Fruit fly (Drosophila melanogaster) whole organism, embryonic: ENCODE results near the gene Sec15.

ENCODE experiments used
- Adf1 ChIP-seq: fragments of 200-800 bp; sonication (Bioruptor generic); IDR thresholded peaks from 2 replicates; pipeline ENCODE4 v1.3.6; 2022; ENCODE audit warnings: missing biosample characterization, missing genetic modification characterization
- B-H1 ChIP-seq: fragments of 200-800 bp; sonication (Bioruptor generic); IDR thresholded peaks from 3 replicates; pipeline ENCODE4 v1.3.6; 2022; ENCODE audit warnings: missing biosample characterization, missing genetic modification characterization
- CG10147 ChIP-seq: fragments of 200-800 bp; sonication (Bioruptor generic); optimal IDR thresholded peaks from 2 replicates; lab custom pipeline; 2019; ENCODE audit warnings: missing biosample characterization, mild to moderate bottlenecking, missing genetic modification characterization, moderate library complexity
- CG10431 ChIP-seq: fragments of 200-800 bp; sonication (Bioruptor generic); optimal IDR thresholded peaks from 3 replicates; lab custom pipeline; 2018; ENCODE audit warnings: missing biosample characterization, mild to moderate bottlenecking, missing genetic modification characterization
- CG10462 ChIP-seq: fragments of 200-800 bp; sonication (Bioruptor generic); optimal IDR thresholded peaks from 2 replicates; lab custom pipeline; 2016; ENCODE audit warnings: missing biosample characterization, missing genetic modification characterization
- CG11456 ChIP-seq: fragments of 200-800 bp; sonication (Bioruptor generic); IDR thresholded peaks from 3 replicates; pipeline ENCODE4 v1.3.6; 2022; ENCODE audit warnings: missing biosample characterization, missing genetic modification characterization
- CG12236 ChIP-seq: fragments of 200-800 bp; sonication (Bioruptor generic); optimal IDR thresholded peaks from 2 replicates; lab custom pipeline; 2016; ENCODE audit warnings: missing biosample characterization, missing genetic modification characterization
- CG12391 ChIP-seq: fragments of 200-800 bp; sonication (Bioruptor generic); optimal IDR thresholded peaks from 3 replicates; lab custom pipeline; 2018; ENCODE audit warnings: missing biosample characterization, mild to moderate bottlenecking, missing genetic modification characterization, moderate library complexity
- CG13624 ChIP-seq: fragments of 200-800 bp; sonication (Bioruptor generic); optimal IDR thresholded peaks from 2 replicates; lab custom pipeline; 2016; ENCODE audit warnings: missing biosample characterization, missing genetic modification characterization
- CG17359 ChIP-seq: fragments of 200-800 bp; sonication (Bioruptor generic); optimal IDR thresholded peaks from 3 replicates; lab custom pipeline; 2018; ENCODE audit warnings: missing biosample characterization, mild to moderate bottlenecking, missing genetic modification characterization, moderate library complexity
- CG17568 ChIP-seq: fragments of 200-800 bp; sonication (Bioruptor generic); optimal IDR thresholded peaks from 2 replicates; lab custom pipeline; 2018; ENCODE audit warnings: missing biosample characterization, mild to moderate bottlenecking, missing genetic modification characterization, moderate library complexity
- CG18011 ChIP-seq: fragments of 200-800 bp; sonication (Bioruptor generic); optimal IDR thresholded peaks from 2 replicates; lab custom pipeline; 2017; ENCODE audit warnings: missing biosample characterization, missing genetic modification characterization, mild to moderate bottlenecking, moderate library complexity, missing genotype
- CG2129 ChIP-seq: fragments of 200-800 bp; sonication (Bioruptor generic); IDR thresholded peaks from 2 replicates; pipeline ENCODE4 v1.3.6; 2022; ENCODE audit warnings: missing biosample characterization, missing genetic modification characterization; ENCODE audit not compliant: partially characterized antibody
- CG6654 ChIP-seq: fragments of 200-800 bp; sonication (Bioruptor generic); optimal IDR thresholded peaks from 2 replicates; lab custom pipeline; 2017; ENCODE audit warnings: missing biosample characterization, mild to moderate bottlenecking, missing genetic modification characterization
- CG6813 ChIP-seq: fragments of 200-800 bp; sonication (Bioruptor generic); optimal IDR thresholded peaks from 2 replicates; lab custom pipeline; 2017; ENCODE audit warnings: missing biosample characterization, missing genetic modification characterization, mild to moderate bottlenecking, moderate library complexity, missing genetic modification reagents
- CG7839 ChIP-seq: fragments of 200-800 bp; sonication (Bioruptor generic); optimal IDR thresholded peaks from 3 replicates; lab custom pipeline; 2018; ENCODE audit warnings: missing biosample characterization, mild to moderate bottlenecking, missing genetic modification characterization, moderate library complexity
- CG7928 ChIP-seq: fragments of 200-800 bp; sonication (Bioruptor generic); optimal IDR thresholded peaks from 2 replicates; lab custom pipeline; 2017; ENCODE audit warnings: missing biosample characterization, mild to moderate bottlenecking, missing genetic modification characterization
- CG8089 ChIP-seq: fragments of 200-800 bp; sonication (Bioruptor generic); optimal IDR thresholded peaks from 3 replicates; lab custom pipeline; 2016; ENCODE audit warnings: missing biosample characterization, missing genetic modification characterization
- CG8478 ChIP-seq: fragments of >200 bp; optimal IDR thresholded peaks from 2 replicates; lab custom pipeline; 2018
- CG8944 ChIP-seq: fragments of 200-800 bp; sonication (Bioruptor generic); optimal IDR thresholded peaks from 3 replicates; lab custom pipeline; 2016; ENCODE audit warnings: missing biosample characterization, missing genetic modification characterization
- Chrac-16 ChIP-seq: fragments of 200-800 bp; sonication (Bioruptor generic); optimal IDR thresholded peaks from 3 replicates; lab custom pipeline; 2016; ENCODE audit warnings: missing biosample characterization, missing genetic modification characterization
- Doc2 ChIP-seq: fragments of 200-800 bp; sonication (Bioruptor generic); IDR thresholded peaks from 2 replicates; pipeline ENCODE4 v1.3.6; 2022; ENCODE audit warnings: missing biosample characterization, missing genetic modification characterization
- Mrtf ChIP-seq: fragments of 200-800 bp; sonication (Bioruptor generic); IDR thresholded peaks from 3 replicates; pipeline ENCODE4 v1.3.6; 2022; ENCODE audit warnings: missing biosample characterization, missing genetic modification characterization
- Neu2 ChIP-seq: fragments of 200-800 bp; sonication (Bioruptor generic); optimal IDR thresholded peaks from 3 replicates; lab custom pipeline; 2016; ENCODE audit warnings: missing biosample characterization, missing genetic modification characterization, borderline replicate concordance
- NfI ChIP-seq: fragments of 200-800 bp; sonication (Bioruptor generic); optimal IDR thresholded peaks from 3 replicates; lab custom pipeline; 2018; ENCODE audit warnings: missing biosample characterization, mild to moderate bottlenecking, missing genetic modification characterization, moderate library complexity
- Opbp ChIP-seq: fragments of 200-800 bp; sonication (Bioruptor generic); IDR thresholded peaks from 3 replicates; pipeline ENCODE4 v1.3.6; 2022; ENCODE audit warnings: missing biosample characterization, missing genetic modification characterization; ENCODE audit not compliant: partially characterized antibody
- Scr ChIP-seq: fragments of 200-800 bp; sonication (Bioruptor generic); IDR thresholded peaks from 2 replicates; pipeline ENCODE4 v1.3.6; 2022; ENCODE audit warnings: missing biosample characterization, missing genetic modification characterization; ENCODE audit not compliant: partially characterized antibody
- Trl ChIP-seq, 3 experiments: fragments of >200 bp in 2 of 3; fragments of 200-800 bp in 1 of 3; sonication (Bioruptor generic) in 1 of 3; optimal IDR thresholded peaks; 2 replicates in 1 of 3; 3 replicates in 2 of 3; lab custom pipeline; 2016 to 2017; ENCODE audit warnings: missing biosample characterization in 1 of 3, missing genetic modification characterization in 1 of 3
- ac ChIP-seq: fragments of 200-800 bp; sonication (Bioruptor generic); optimal IDR thresholded peaks from 3 replicates; lab custom pipeline; 2017; ENCODE audit warnings: missing biosample characterization, mild to moderate bottlenecking, missing genetic modification characterization
- ap ChIP-seq: fragments of 200-800 bp; sonication (Bioruptor generic); IDR thresholded peaks from 2 replicates; pipeline ENCODE4 v1.3.6; 2022; ENCODE audit warnings: missing biosample characterization, missing genetic modification characterization
- cg ChIP-seq: fragments of 200-800 bp; sonication (Bioruptor generic); optimal IDR thresholded peaks from 3 replicates; lab custom pipeline; 2019; ENCODE audit warnings: missing biosample characterization, mild to moderate bottlenecking, missing genetic modification characterization, moderate library complexity
- chn ChIP-seq: fragments of 200-800 bp; sonication (Bioruptor generic); optimal IDR thresholded peaks from 2 replicates; lab custom pipeline; 2016; ENCODE audit warnings: missing biosample characterization, missing genetic modification characterization
- crol ChIP-seq: fragments of 200-800 bp; sonication (Bioruptor generic); IDR thresholded peaks from 2 replicates; pipeline ENCODE4 v1.3.6; 2022; ENCODE audit warnings: missing biosample characterization, missing genetic modification characterization
- dimm ChIP-seq: fragments of 200-800 bp; sonication (Bioruptor generic); IDR thresholded peaks from 2 replicates; pipeline ENCODE4 v1.3.6; 2022; ENCODE audit warnings: missing biosample characterization, missing genetic modification characterization
- esg ChIP-seq: fragments of 200-800 bp; sonication (Bioruptor generic); conservative IDR thresholded peaks from 2 replicates; pipeline ENCODE4 v1.3.6; 2022; ENCODE audit warnings: missing biosample characterization, missing genetic modification characterization
- grn ChIP-seq: fragments of 200-800 bp; sonication (Bioruptor generic); optimal IDR thresholded peaks from 3 replicates; lab custom pipeline; 2017; ENCODE audit warnings: missing biosample characterization, missing genetic modification characterization
- onecut ChIP-seq: fragments of 200-800 bp; sonication (Bioruptor generic); IDR thresholded peaks from 2 replicates; pipeline ENCODE4 v1.3.6; 2022; ENCODE audit warnings: missing biosample characterization, missing genetic modification characterization
- org-1 ChIP-seq: fragments of 200-800 bp; sonication (Bioruptor generic); optimal IDR thresholded peaks from 2 replicates; lab custom pipeline; 2017; ENCODE audit warnings: missing biosample characterization, missing genetic modification characterization
- prd ChIP-seq, 3 experiments: fragments of >200 bp in 2 of 3; fragments of 200-800 bp in 1 of 3; sonication (Bioruptor generic) in 1 of 3; optimal IDR thresholded peaks in 2 of 3; IDR thresholded peaks in 1 of 3; 2 replicates in 2 of 3; 3 replicates in 1 of 3; pipeline versions ENCODE4 v1.3.6 to Lab custom; 2017 to 2022; ENCODE audit warnings: missing biosample characterization in 1 of 3, missing genetic modification characterization in 1 of 3
- pros ChIP-seq: fragments of 200-800 bp; sonication (Bioruptor generic); optimal IDR thresholded peaks from 3 replicates; lab custom pipeline; 2019; ENCODE audit warnings: missing biosample characterization, mild to moderate bottlenecking, missing genetic modification characterization, moderate library complexity
- schlank ChIP-seq: fragments of 200-800 bp; sonication (Bioruptor generic); optimal IDR thresholded peaks from 2 replicates; lab custom pipeline; 2018; ENCODE audit warnings: missing biosample characterization, mild to moderate bottlenecking, missing genetic modification characterization
- scrt ChIP-seq: fragments of 200-800 bp; sonication (Bioruptor generic); optimal IDR thresholded peaks from 2 replicates; lab custom pipeline; 2018; ENCODE audit warnings: missing biosample characterization, mild to moderate bottlenecking, missing genetic modification characterization, moderate library complexity
- sim ChIP-seq: fragments of 200-800 bp; sonication (Bioruptor generic); IDR thresholded peaks from 2 replicates; pipeline ENCODE4 v1.3.6; 2022; ENCODE audit warnings: missing biosample characterization, missing genetic modification characterization
- tll ChIP-seq, 2 experiments: fragments of 200-800 bp in 1 of 2; fragments of >200 bp in 1 of 2; sonication (Bioruptor generic) in 1 of 2; optimal IDR thresholded peaks; 2 replicates each; lab custom pipeline; 2017 to 2019; ENCODE audit warnings: missing biosample characterization in 2 of 2, missing genetic modification characterization in 2 of 2, mild to moderate bottlenecking in 1 of 2, moderate library complexity in 1 of 2
- tna ChIP-seq: fragments of 200-800 bp; sonication (Bioruptor generic); IDR thresholded peaks from 2 replicates; pipeline ENCODE4 v1.3.6; 2022; ENCODE audit warnings: missing biosample characterization, missing genetic modification characterization; ENCODE audit not compliant: partially characterized antibody
- trh ChIP-seq: fragments of 200-800 bp; sonication (Bioruptor generic); optimal IDR thresholded peaks from 2 replicates; lab custom pipeline; 2016; ENCODE audit warnings: missing biosample characterization, missing genetic modification characterization
- unc-4 ChIP-seq: fragments of 200-800 bp; sonication (Bioruptor generic); IDR thresholded peaks from 2 replicates; pipeline ENCODE4 v1.3.6; 2022; ENCODE audit warnings: missing biosample characterization, missing genetic modification characterization; ENCODE audit not compliant: partially characterized antibody
- wor ChIP-seq: fragments of 200-800 bp; sonication (Bioruptor generic); IDR thresholded peaks from 2 replicates; pipeline ENCODE4 v1.3.6; 2022; ENCODE audit warnings: missing biosample characterization, missing genetic modification characterization
- zf30C ChIP-seq: fragments of 200-800 bp; sonication (Bioruptor generic); optimal IDR thresholded peaks from 3 replicates; lab custom pipeline; 2018; ENCODE audit warnings: missing biosample characterization, mild to moderate bottlenecking, missing genetic modification characterization

Sec15 gene

DNA sequence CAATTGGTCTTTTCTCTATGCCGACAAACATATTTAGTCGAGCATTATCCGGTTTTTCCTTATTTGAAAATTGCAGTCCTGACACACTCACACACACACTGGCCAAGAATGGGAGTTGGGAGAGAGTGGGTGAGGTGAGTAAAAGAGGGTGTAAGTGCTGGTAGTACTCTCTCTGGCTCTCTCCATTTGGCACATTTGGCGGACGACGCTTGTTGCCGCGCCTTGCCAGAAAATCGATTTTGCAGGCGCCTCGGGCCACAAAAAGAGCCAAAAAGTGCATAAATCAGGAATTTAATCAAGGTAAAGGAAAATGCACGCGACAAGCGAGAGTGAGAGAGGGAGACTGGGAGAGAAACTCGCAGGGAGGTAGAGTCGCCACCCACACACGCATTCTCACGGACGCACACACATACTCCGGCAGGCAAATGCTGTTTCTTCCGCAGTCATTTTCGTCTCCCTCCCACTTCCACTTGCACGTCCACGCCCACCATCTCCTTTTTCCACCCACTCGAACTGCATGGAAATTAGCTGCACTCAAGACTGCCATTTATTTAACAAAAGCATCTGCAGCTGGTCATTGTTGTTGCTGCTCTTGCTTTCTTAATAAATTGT lies 11.1 kb downstream of the Sec15 start (continued):
- TF ChIP-seq org-1 (GFP tag; lab: Kevin White, UChicago): no peak
- no peak for TF ChIP-seq trh (GFP tag; lab: Kevin White, UChicago)
- TF ChIP-seq zf30C: no peak
- TF ChIP-seq cg (GFP tag; lab: Kevin White, UChicago): peak; percentile 55
- no peak for TF ChIP-seq ac
- TF ChIP-seq scrt (GFP tag; lab: Kevin White, UChicago): no peak
- TF ChIP-seq wor (GFP tag; lab: Robert Waterston, UW): no peak
- TF ChIP-seq CG7928: no peak
- TF ChIP-seq chn (GFP tag; lab: Kevin White, UChicago): peak; percentile 27
- TF ChIP-seq dimm: no peak
- TF ChIP-seq CG18011: no peak
- no peak for TF ChIP-seq ap
- TF ChIP-seq Doc2 (GFP tag; lab: Robert Waterston, UW): no peak
- peak; percentile 87 for TF ChIP-seq onecut (GFP tag; lab: Robert Waterston, UW)
- no peak for TF ChIP-seq Neu2 (GFP tag; lab: Kevin White, UChicago)
- peak; percentile 13; the same call in 1 of the 2 replicates for TF ChIP-seq crol
- no peak for TF ChIP-seq CG12236
- TF ChIP-seq CG10462 (GFP tag; lab: Kevin White, UChicago): no peak
- no peak for TF ChIP-seq esg (GFP tag; lab: Robert Waterston, UW)
- TF ChIP-seq CG10431 (GFP tag; lab: Kevin White, UChicago): no peak
- TF ChIP-seq CG7839: no peak
- no peak for TF ChIP-seq CG8944 (GFP tag; lab: Kevin White, UChicago)
- TF ChIP-seq Scr (GFP tag; lab: Robert Waterston, UW): 0 out of 2 replicates have a peak, but pooled peaks have one; percentile 6
- no peak for TF ChIP-seq sim (GFP tag; lab: Robert Waterston, UW)
- no peak for TF ChIP-seq CG2129 (GFP tag; lab: Robert Waterston, UW)
- TF ChIP-seq B-H1: no peak
- no peak for TF ChIP-seq tna (GFP tag; lab: Robert Waterston, UW)
- TF ChIP-seq CG13624: no peak
- TF ChIP-seq tll (GFP tag; optimal IDR thresholded peaks at IDR 0.05; lab: Kevin White, UChicago): peak in 1 of 2 experiments; percentile 32
- TF ChIP-seq Chrac-16 (GFP tag; lab: Kevin White, UChicago): no peak
- TF ChIP-seq CG11456 (GFP tag; lab: Robert Waterston, UW): no peak
- TF ChIP-seq Opbp: no peak
- no peak for TF ChIP-seq CG6813
- no peak for TF ChIP-seq CG17568 (GFP tag; lab: Kevin White, UChicago)
- no peak for TF ChIP-seq prd (optimal IDR thresholded peaks at IDR 0.05; lab: Kevin White, UChicago)
- no peak for TF ChIP-seq prd (GFP tag; IDR thresholded peaks at IDR 0.05; lab: Robert Waterston, UW)
- no peak for TF ChIP-seq schlank (tag; lab: Kevin White, UChicago)
- peak; percentile 51 for TF ChIP-seq pros (GFP tag; lab: Kevin White, UChicago)
- TF ChIP-seq unc-4: no peak
- no peak for TF ChIP-seq CG6654 (GFP tag; lab: Kevin White, UChicago)
- no peak for TF ChIP-seq CG17359 (tag; lab: Kevin White, UChicago)
- no peak for TF ChIP-seq CG10147
- TF ChIP-seq Trl (optimal IDR thresholded peaks at IDR 0.05; lab: Kevin White, UChicago): peak; percentile 70 to 72
- no peak for TF ChIP-seq Trl (GFP tag; optimal IDR thresholded peaks at IDR 0.05; lab: Kevin White, UChicago)
- TF ChIP-seq grn (GFP tag; lab: Kevin White, UChicago): no peak
- no peak for TF ChIP-seq CG8089
- no peak for TF ChIP-seq CG12391
- TF ChIP-seq NfI (GFP tag; lab: Kevin White, UChicago): no peak
- TF ChIP-seq CG8478: no peak
- no peak for TF ChIP-seq Mrtf (GFP tag; lab: Robert Waterston, UW)
- no peak for TF ChIP-seq Adf1 (GFP tag; lab: Robert Waterston, UW)
